Worm (Caenorhabditis elegans) whole organism, mixed stage, embryonic: ENCODE measurements around the gene W04H10.1.

Experiments used
- ceh-43 ChIP-seq: fragments of 200-800 bp; sonication (Bioruptor generic); optimal IDR thresholded peaks from 2 replicates; lab custom pipeline; 2018; ENCODE audit warnings: mild to moderate bottlenecking, missing genetic modification characterization, moderate library complexity, missing compliant biosample characterization
- elt-1 ChIP-seq: sonication (generic microtip); optimal IDR thresholded peaks from 2 replicates; lab custom pipeline; 2017; ENCODE audit warnings: missing genetic modification characterization, mild to moderate bottlenecking, missing compliant biosample characterization, antibody characterized with exemption, moderate library complexity, borderline replicate concordance; ENCODE audit not compliant: insufficient read depth
- elt-3 ChIP-seq: fragments of 150-350 bp; optimal IDR thresholded peaks from 2 replicates; lab custom pipeline; 2014; ENCODE audit warnings: missing biosample characterization, missing genetic modification characterization
- mls-2 ChIP-seq: sonication (generic microtip); optimal IDR thresholded peaks from 2 replicates; lab custom pipeline; 2016; ENCODE audit warnings: mild to moderate bottlenecking, missing genetic modification characterization, moderate library complexity, missing compliant biosample characterization
- nhr-2 ChIP-seq: fragments of 150-350 bp; optimal IDR thresholded peaks from 2 replicates; lab custom pipeline; 2014; ENCODE audit warnings: missing biosample characterization, missing genetic modification characterization
- nhr-76 ChIP-seq: sonication (generic microtip); optimal IDR thresholded peaks from 2 replicates; lab custom pipeline; 2017; ENCODE audit warnings: missing biosample characterization, missing genetic modification characterization
- pha-4 ChIP-seq: fragments of 150-350 bp; optimal IDR thresholded peaks from 2 replicates; lab custom pipeline; 2018; ENCODE audit warnings: missing biosample characterization, missing genetic modification reagents, missing genetic modification characterization
- snpc-4 ChIP-seq: fragments of 150-350 bp; optimal IDR thresholded peaks from 2 replicates; lab custom pipeline; 2014; ENCODE audit warnings: missing biosample characterization, missing genetic modification characterization
- unc-39 ChIP-seq: fragments of 150-350 bp; optimal IDR thresholded peaks from 2 replicates; lab custom pipeline; 2014; ENCODE audit warnings: missing biosample characterization, missing genetic modification characterization
- unc-62 ChIP-seq: fragments of 150-350 bp; optimal IDR thresholded peaks from 2 replicates; lab custom pipeline; 2014; ENCODE audit warnings: missing biosample characterization, missing genetic modification reagents, missing genetic modification characterization

- TF ChIP-seq ceh-43 (GFP tag; lab: Kevin White, UChicago) (no peak), pha-4 (tag; lab: Kevin White, UChicago) (no peak), mls-2 (tag; lab: Kevin White, UChicago) (no peak), elt-1 (tag; lab: Kevin White, UChicago) (no peak), nhr-76 (no peak), unc-62 (no peak), nhr-2 (tag; lab: Kevin White, UChicago) (no peak), snpc-4 (tag; lab: Kevin White, UChicago) (no peak), elt-3 (tag; lab: Kevin White, UChicago) (no peak), unc-39 (no peak)
These were observed 28.6 kb upstream of the W04H10.1 start, which contains the start of the genes cdc-37 and W08F4.3 for ce11 chrII:580189-580643.
